Worm (Caenorhabditis elegans) whole organism, L1 larva: ENCODE results near the gene osm-11.

Experiments
- C04F5.9 ChIP-seq: sonication (generic microtip); optimal IDR thresholded peaks from 2 replicates; lab custom pipeline; 2016; ENCODE audit warnings: missing genetic modification characterization, missing compliant biosample characterization
- C34B4.2 ChIP-seq: sonication (generic microtip); optimal IDR thresholded peaks from 2 replicates; lab custom pipeline; 2017; ENCODE audit warnings: mild to moderate bottlenecking, missing genetic modification characterization, missing compliant biosample characterization
- F16B12.6 ChIP-seq: fragments of 150-350 bp; optimal IDR thresholded peaks from 2 replicates; lab custom pipeline; 2014; ENCODE audit warnings: missing biosample characterization, missing genetic modification characterization
- Y116A8C.19 ChIP-seq: sonication (generic microtip); optimal IDR thresholded peaks from 2 replicates; lab custom pipeline; 2016; ENCODE audit warnings: missing compliant biosample characterization, missing genetic modification characterization, borderline replicate concordance
- aha-1 ChIP-seq: fragments of 150-350 bp; optimal IDR thresholded peaks from 2 replicates; lab custom pipeline; 2014; ENCODE audit warnings: missing biosample characterization, missing genetic modification characterization
- alr-1 ChIP-seq: fragments of 200-800 bp; sonication (Bioruptor generic); optimal IDR thresholded peaks from 2 replicates; lab custom pipeline; 2018; ENCODE audit warnings: borderline replicate concordance, mild to moderate bottlenecking, missing genetic modification characterization, missing compliant biosample characterization
- aly-2 ChIP-seq: fragments of 150-350 bp; optimal IDR thresholded peaks from 2 replicates; lab custom pipeline; 2014; ENCODE audit warnings: missing biosample characterization, missing genetic modification characterization
- blmp-1 ChIP-seq: fragments of 150-350 bp; optimal IDR thresholded peaks from 2 replicates; lab custom pipeline; 2014; ENCODE audit warnings: missing biosample characterization, missing genetic modification characterization
- ceh-63 ChIP-seq: fragments of 200-800 bp; sonication (Bioruptor generic); optimal IDR thresholded peaks from 2 replicates; lab custom pipeline; 2018; ENCODE audit warnings: mild to moderate bottlenecking, missing genetic modification characterization, missing compliant biosample characterization
- ceh-82 ChIP-seq, 3 experiments: fragments of 150-350 bp in 1 of 3; sonication (generic microtip) in 2 of 3; optimal IDR thresholded peaks; 2 replicates each; lab custom pipeline; 2014 to 2017; ENCODE audit warnings: missing biosample characterization in 3 of 3, missing genetic modification characterization in 3 of 3
- ceh-88 ChIP-seq: fragments of 200-800 bp; sonication (Bioruptor generic); IDR thresholded peaks from 2 replicates; pipeline ENCODE4 v1.3.6; 2022; ENCODE audit warnings: missing genetic modification characterization, missing compliant biosample characterization
- ces-1 ChIP-seq: fragments of 150-350 bp; optimal IDR thresholded peaks from 2 replicates; lab custom pipeline; 2014; ENCODE audit warnings: missing biosample characterization, missing genetic modification reagents, missing genetic modification characterization
- dsc-1 ChIP-seq: sonication (generic microtip); optimal IDR thresholded peaks from 2 replicates; lab custom pipeline; 2016; ENCODE audit warnings: mild to moderate bottlenecking, missing genetic modification characterization, missing compliant biosample characterization
- efl-1 ChIP-seq, 4 experiments: fragments of 150-350 bp; optimal IDR thresholded peaks in 3 of 4; peaks in 1 of 4; 1 replicate in 1 of 4; 2 replicates in 3 of 4; lab custom pipeline; 2014; ENCODE audit warnings: missing biosample characterization in 2 of 4, missing genetic modification characterization in 2 of 4, missing genetic modification reagents in 2 of 4
- efl-3 ChIP-seq: fragments of 200-800 bp; sonication (Bioruptor generic); optimal IDR thresholded peaks from 2 replicates; lab custom pipeline; 2018; ENCODE audit warnings: mild to moderate bottlenecking, missing genetic modification characterization, missing compliant biosample characterization
- egl-13 ChIP-seq: sonication (generic microtip); optimal IDR thresholded peaks from 2 replicates; lab custom pipeline; 2016; ENCODE audit warnings: missing genotype, missing genetic modification reagents, missing genetic modification characterization, missing compliant biosample characterization
- egl-27 ChIP-seq, 2 experiments: fragments of 150-350 bp in 1 of 2; sonication (generic microtip); optimal IDR thresholded peaks; 3 replicates each; lab custom pipeline; 2017 to 2018; ENCODE audit warnings: missing biosample characterization in 2 of 2, missing genetic modification characterization in 2 of 2, missing genetic modification reagents in 2 of 2
- elt-2 ChIP-seq: sonication (generic microtip); optimal IDR thresholded peaks from 2 replicates; lab custom pipeline; 2016; ENCODE audit warnings: missing genetic modification characterization, mild to moderate bottlenecking, inconsistent platforms, missing compliant biosample characterization, missing genetic modification reagents
- elt-3 ChIP-seq, 6 experiments: fragments of 150-350 bp in 1 of 6; sonication (generic microtip); optimal IDR thresholded peaks; 2 replicates each; lab custom pipeline; 2017 to 2018; ENCODE audit warnings: missing biosample characterization in 6 of 6, missing genetic modification characterization in 6 of 6, inconsistent platforms in 1 of 6
- fkh-10 ChIP-seq: sonication (generic microtip); optimal IDR thresholded peaks from 2 replicates; lab custom pipeline; 2017; ENCODE audit warnings: missing biosample characterization, missing genetic modification reagents, missing genetic modification characterization
- fkh-8 ChIP-seq: sonication (generic microtip); optimal IDR thresholded peaks from 2 replicates; lab custom pipeline; 2016; ENCODE audit warnings: mild to moderate bottlenecking, missing genetic modification characterization, missing compliant biosample characterization
- grh-1 ChIP-seq: fragments of 200-800 bp; sonication (Bioruptor generic); IDR thresholded peaks from 2 replicates; pipeline ENCODE4 v1.3.6; 2022; ENCODE audit warnings: missing genetic modification reagents, missing genetic modification characterization, missing compliant biosample characterization
- hlh-4 ChIP-seq: sonication (generic microtip); optimal IDR thresholded peaks from 2 replicates; lab custom pipeline; 2016; ENCODE audit warnings: mild to moderate bottlenecking, missing genetic modification characterization, missing compliant biosample characterization
- lin-13 ChIP-seq: fragments of 150-350 bp; optimal IDR thresholded peaks from 2 replicates; lab custom pipeline; 2014; ENCODE audit warnings: missing biosample characterization, missing genetic modification reagents, missing genetic modification characterization
- lin-14 ChIP-seq: fragments of 200-800 bp; sonication (Bioruptor generic); optimal IDR thresholded peaks from 2 replicates; lab custom pipeline; 2018; ENCODE audit warnings: mild to moderate bottlenecking, missing genetic modification characterization, moderate library complexity, missing compliant biosample characterization
- lin-15B ChIP-seq: fragments of 150-350 bp; sonication (generic microtip); optimal IDR thresholded peaks from 3 replicates; lab custom pipeline; 2014; ENCODE audit warnings: missing biosample characterization, missing genetic modification characterization
- lin-35 ChIP-seq, 2 experiments: fragments of 150-350 bp; optimal IDR thresholded peaks; 2 replicates each; lab custom pipeline; 2014; ENCODE audit warnings: missing biosample characterization in 2 of 2, missing genetic modification characterization in 2 of 2, missing genetic modification reagents in 2 of 2
- mab-9 ChIP-seq: fragments of 200-800 bp; sonication (Bioruptor generic); IDR thresholded peaks from 2 replicates; pipeline ENCODE4 v1.3.6; 2022; ENCODE audit warnings: missing genetic modification reagents, missing genetic modification characterization, missing compliant biosample characterization
- mdl-1 ChIP-seq, 2 experiments: fragments of 150-350 bp; optimal IDR thresholded peaks; 2 replicates each; lab custom pipeline; 2014 to 2017; ENCODE audit warnings: missing biosample characterization in 2 of 2, missing genetic modification characterization in 2 of 2, inconsistent platforms in 1 of 2
- mef-2 ChIP-seq: fragments of 150-350 bp; optimal IDR thresholded peaks from 2 replicates; lab custom pipeline; 2014; ENCODE audit warnings: missing biosample characterization, missing genetic modification characterization
- mep-1 ChIP-seq: fragments of 150-350 bp; optimal IDR thresholded peaks from 2 replicates; lab custom pipeline; 2014; ENCODE audit warnings: missing biosample characterization, missing genetic modification characterization
- nhr-12 ChIP-seq: sonication (generic microtip); optimal IDR thresholded peaks from 2 replicates; lab custom pipeline; 2017; ENCODE audit warnings: missing biosample characterization, missing genetic modification characterization
- nhr-28 ChIP-seq: fragments of 150-350 bp; optimal IDR thresholded peaks from 2 replicates; lab custom pipeline; 2014; ENCODE audit warnings: missing biosample characterization, missing genetic modification characterization
- nhr-47 ChIP-seq: sonication (generic microtip); optimal IDR thresholded peaks from 2 replicates; lab custom pipeline; 2016; ENCODE audit warnings: mild to moderate bottlenecking, missing genetic modification characterization, moderate library complexity, missing compliant biosample characterization
- nhr-71 ChIP-seq: sonication (generic microtip); optimal IDR thresholded peaks from 2 replicates; lab custom pipeline; 2016; ENCODE audit warnings: mild to moderate bottlenecking, missing genetic modification characterization, moderate library complexity, missing compliant biosample characterization
- nhr-76 ChIP-seq: sonication (generic microtip); optimal IDR thresholded peaks from 2 replicates; lab custom pipeline; 2017; ENCODE audit warnings: missing biosample characterization, missing genetic modification characterization
- nhr-77 ChIP-seq: fragments of 150-350 bp; optimal IDR thresholded peaks from 2 replicates; lab custom pipeline; 2014; ENCODE audit warnings: missing biosample characterization, missing genetic modification characterization
- nhr-84 ChIP-seq: sonication (generic microtip); optimal IDR thresholded peaks from 2 replicates; lab custom pipeline; 2017; ENCODE audit warnings: missing biosample characterization, missing genetic modification characterization
- nhr-90 ChIP-seq: sonication (generic microtip); optimal IDR thresholded peaks from 2 replicates; lab custom pipeline; 2016; ENCODE audit warnings: mild to moderate bottlenecking, missing genetic modification characterization, missing compliant biosample characterization; ENCODE audit not compliant: poor library complexity
- pqm-1 ChIP-seq: sonication (generic microtip); optimal IDR thresholded peaks from 3 replicates; lab custom pipeline; 2017; ENCODE audit warnings: missing biosample characterization, missing genetic modification characterization
- rnt-1 ChIP-seq: sonication (generic microtip); optimal IDR thresholded peaks from 2 replicates; lab custom pipeline; 2016; ENCODE audit warnings: mild to moderate bottlenecking, missing genetic modification characterization, moderate library complexity, missing compliant biosample characterization
- skn-1 ChIP-seq: fragments of 150-350 bp; optimal IDR thresholded peaks from 2 replicates; lab custom pipeline; 2014; ENCODE audit warnings: missing biosample characterization, missing genetic modification characterization
- snu-23 ChIP-seq: sonication (generic microtip); optimal IDR thresholded peaks from 2 replicates; lab custom pipeline; 2016; ENCODE audit warnings: missing genetic modification characterization, missing compliant biosample characterization
- sox-4 ChIP-seq: sonication (generic microtip); optimal IDR thresholded peaks from 2 replicates; lab custom pipeline; 2016; ENCODE audit warnings: missing genetic modification characterization, missing compliant biosample characterization
- sptf-1 ChIP-seq: fragments of 150-350 bp; optimal IDR thresholded peaks from 2 replicates; lab custom pipeline; 2014; ENCODE audit warnings: missing biosample characterization, missing genetic modification characterization
- sup-37 ChIP-seq: fragments of 200-800 bp; sonication (Bioruptor generic); optimal IDR thresholded peaks from 2 replicates; lab custom pipeline; 2018; ENCODE audit warnings: mild to moderate bottlenecking, missing genetic modification characterization, missing compliant biosample characterization
- swsn-7 ChIP-seq: sonication (generic microtip); optimal IDR thresholded peaks from 2 replicates; lab custom pipeline; 2016; ENCODE audit warnings: missing genetic modification characterization, missing compliant biosample characterization
- tlp-1 ChIP-seq: fragments of 150-350 bp; optimal IDR thresholded peaks from 2 replicates; lab custom pipeline; 2014; ENCODE audit warnings: missing biosample characterization, missing genetic modification characterization
- unc-62 ChIP-seq: fragments of 150-350 bp; optimal IDR thresholded peaks from 2 replicates; lab custom pipeline; 2014; ENCODE audit warnings: missing biosample characterization, missing genetic modification reagents, missing genetic modification characterization
- unc-86 ChIP-seq: sonication (generic microtip); optimal IDR thresholded peaks from 2 replicates; lab custom pipeline; 2016; ENCODE audit warnings: missing genetic modification characterization, missing compliant biosample characterization
- xbp-1 ChIP-seq: sonication (generic microtip); optimal IDR thresholded peaks from 2 replicates; lab custom pipeline; 2016; ENCODE audit warnings: missing genetic modification characterization, missing compliant biosample characterization
- zip-4 ChIP-seq: fragments of 200-800 bp; sonication (Bioruptor generic); optimal IDR thresholded peaks from 2 replicates; lab custom pipeline; 2018; ENCODE audit warnings: mild to moderate bottlenecking, missing genetic modification characterization, moderate library complexity, missing compliant biosample characterization
- ztf-4 ChIP-seq: fragments of 150-350 bp; optimal IDR thresholded peaks from 2 replicates; lab custom pipeline; 2014; ENCODE audit warnings: missing biosample characterization, missing genetic modification characterization

Gene osm-11

DNA sequence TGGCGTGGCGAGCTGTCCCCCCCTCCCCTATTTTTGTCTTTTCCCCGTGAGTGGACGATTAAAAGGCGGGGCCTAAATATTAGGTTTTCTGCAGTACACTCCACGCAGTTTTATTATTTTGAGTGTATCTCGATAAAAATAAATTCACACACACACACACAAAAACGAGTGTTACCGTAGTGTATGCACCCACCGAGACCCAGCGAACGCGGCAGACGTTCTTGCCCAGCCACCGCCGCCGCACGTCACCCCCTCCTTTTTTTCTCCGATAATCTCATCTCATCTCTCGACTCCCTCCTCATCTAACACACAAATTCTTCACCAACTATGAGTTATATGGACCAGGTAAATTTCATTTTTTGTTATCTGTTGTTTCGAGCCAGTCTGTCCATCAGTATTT, 12.9 kb upstream of the osm-11 start, which contains the start of gene fubl-3:
TSS of gene fubl-3 (plus strand) at position 212 of the 400 bp plus-strand sequence.
- no peak for TF ChIP-seq elt-3 (tag; optimal IDR thresholded peaks at IDR 0.05; lab: Kevin White, UChicago)
- TF ChIP-seq nhr-90 (tag; lab: Kevin White, UChicago) = peak; percentile 27
- no peak for TF ChIP-seq elt-2 (tag; lab: Kevin White, UChicago)
- peak; percentile 45 for TF ChIP-seq rnt-1 (tag; lab: Kevin White, UChicago)
- no peak for TF ChIP-seq fkh-8 (tag; lab: Kevin White, UChicago)
- TF ChIP-seq unc-62 (GFP tag; lab: Kevin White, UChicago) = no peak
- no peak for TF ChIP-seq sptf-1 (tag; lab: Kevin White, UChicago)
- TF ChIP-seq blmp-1 (tag; lab: Kevin White, UChicago) = peak; percentile 19
- no peak for TF ChIP-seq efl-3
- peak; percentile 45 for TF ChIP-seq snu-23 (GFP tag; lab: Kevin White, UChicago)
- peak in 1 of 2 experiments; percentile 43 for TF ChIP-seq lin-35 (GFP tag; optimal IDR thresholded peaks at IDR 0.05; lab: Kevin White, UChicago)
- TF ChIP-seq ceh-63 (GFP tag; lab: Kevin White, UChicago) = no peak
- TF ChIP-seq mab-9 (GFP tag; lab: Robert Waterston, UW) = no peak
- no peak for TF ChIP-seq Y116A8C.19 (tag; lab: Kevin White, UChicago)
- no peak for TF ChIP-seq egl-27 (tag; optimal IDR thresholded peaks at IDR 0.05; lab: Kevin White, UChicago)
- peak in 1 of 2 experiments; percentile 25 for TF ChIP-seq efl-1 (optimal IDR thresholded peaks at IDR 0.05; lab: Kevin White, UChicago)
- peak in 1 of 2 experiments; percentile 75 for TF ChIP-seq efl-1 (GFP tag; optimal IDR thresholded peaks at IDR 0.05 in 1 of 2; lab: Kevin White, UChicago)
- TF ChIP-seq fkh-10 (GFP tag; lab: Kevin White, UChicago) = no peak
- TF ChIP-seq unc-86 (tag; lab: Kevin White, UChicago) = no peak
- peak; percentile 14 for TF ChIP-seq mep-1 (tag; lab: Kevin White, UChicago)
- TF ChIP-seq dsc-1 = no peak
- no peak for TF ChIP-seq nhr-77 (tag; lab: Kevin White, UChicago)
- TF ChIP-seq sup-37 (GFP tag; lab: Kevin White, UChicago) = no peak
- peak in 1 of 3 experiments; percentile 52 for TF ChIP-seq ceh-82 (tag; optimal IDR thresholded peaks at IDR 0.05; lab: Kevin White, UChicago)
- TF ChIP-seq aly-2 (tag; lab: Kevin White, UChicago) = no peak
- TF ChIP-seq skn-1 (tag; lab: Kevin White, UChicago) = peak; percentile 7
- no peak for TF ChIP-seq ztf-4
- TF ChIP-seq nhr-71 (tag; lab: Kevin White, UChicago) = peak; percentile 63
- no peak for TF ChIP-seq nhr-28 (tag; lab: Kevin White, UChicago)
- no peak for TF ChIP-seq aha-1 (tag; lab: Kevin White, UChicago)
- peak; percentile 84 for TF ChIP-seq lin-14 (GFP tag; lab: Kevin White, UChicago)
- TF ChIP-seq lin-13 (GFP tag; lab: Kevin White, UChicago) = no peak
- no peak for TF ChIP-seq sox-4 (tag; lab: Kevin White, UChicago)
- no peak for TF ChIP-seq ces-1 (GFP tag; lab: Kevin White, UChicago)
- no peak for TF ChIP-seq nhr-84 (tag; lab: Kevin White, UChicago)
- no peak for TF ChIP-seq pqm-1 (tag; lab: Kevin White, UChicago)
- no peak for TF ChIP-seq nhr-12
- no peak for TF ChIP-seq C04F5.9 (tag; lab: Kevin White, UChicago)
- no peak for TF ChIP-seq F16B12.6 (tag; lab: Kevin White, UChicago)
- TF ChIP-seq hlh-4 (tag; lab: Kevin White, UChicago) = no peak
- TF ChIP-seq lin-15B (tag; lab: Kevin White, UChicago) = no peak
- TF ChIP-seq nhr-76 (tag; lab: Kevin White, UChicago) = no peak
- no peak for TF ChIP-seq mef-2
- no peak for TF ChIP-seq grh-1
- no peak for TF ChIP-seq alr-1
- TF ChIP-seq tlp-1 = no peak
- no peak for TF ChIP-seq ceh-88 (GFP tag; lab: Robert Waterston, UW)
- peak; percentile 37 for TF ChIP-seq xbp-1 (tag; lab: Kevin White, UChicago)
- TF ChIP-seq swsn-7 (tag; lab: Kevin White, UChicago) = peak; percentile 36
- peak; percentile 43 for TF ChIP-seq nhr-47
- no peak for TF ChIP-seq C34B4.2 (tag; lab: Kevin White, UChicago)
- TF ChIP-seq egl-13 (tag; lab: Kevin White, UChicago) = no peak
- peak in 1 of 2 experiments; percentile 5 for TF ChIP-seq mdl-1 (tag; optimal IDR thresholded peaks at IDR 0.05; lab: Kevin White, UChicago)
- no peak for TF ChIP-seq zip-4
